Fruit fly (Drosophila melanogaster) whole organism, embryonic: ENCODE measurements around the gene PGRP-SD.

Experiments
- Atf3 ChIP-seq: fragments of 200-800 bp; sonication (Bioruptor generic); optimal IDR thresholded peaks from 3 replicates; lab custom pipeline; 2016; ENCODE audit warnings: missing biosample characterization, missing genetic modification characterization
- Awh ChIP-seq: fragments of 200-800 bp; sonication (Bioruptor generic); IDR thresholded peaks from 2 replicates; pipeline ENCODE4, ENCODE4 v1.3.6; 2022; ENCODE audit warnings: missing biosample characterization, missing genetic modification characterization
- CG12236 ChIP-seq: fragments of 200-800 bp; sonication (Bioruptor generic); optimal IDR thresholded peaks from 2 replicates; lab custom pipeline; 2016; ENCODE audit warnings: missing biosample characterization, missing genetic modification characterization
- CG12769 ChIP-seq: fragments of 200-800 bp; sonication (Bioruptor generic); optimal IDR thresholded peaks from 2 replicates; lab custom pipeline; 2019; ENCODE audit warnings: missing biosample characterization, mild to moderate bottlenecking, missing genetic modification characterization, moderate library complexity
- CG13287 ChIP-seq: fragments of 200-800 bp; sonication (Bioruptor generic); IDR thresholded peaks from 2 replicates; pipeline ENCODE4 v1.3.6; 2022; ENCODE audit warnings: missing biosample characterization, missing genetic modification characterization; ENCODE audit not compliant: partially characterized antibody
- CG13894 ChIP-seq: fragments of 200-800 bp; sonication (Bioruptor generic); optimal IDR thresholded peaks from 3 replicates; lab custom pipeline; 2018; ENCODE audit warnings: missing biosample characterization, mild to moderate bottlenecking, missing genetic modification characterization, moderate library complexity
- CG14860 ChIP-seq: fragments of 200-800 bp; sonication (Bioruptor generic); IDR thresholded peaks from 3 replicates; pipeline ENCODE4 v1.3.6; 2022; ENCODE audit warnings: missing biosample characterization, missing genetic modification characterization; ENCODE audit not compliant: partially characterized antibody
- CG15696 ChIP-seq: fragments of 200-800 bp; sonication (Bioruptor generic); optimal IDR thresholded peaks from 2 replicates; lab custom pipeline; 2019; ENCODE audit warnings: missing biosample characterization, mild to moderate bottlenecking, missing genetic modification characterization, moderate library complexity
- CG18476 ChIP-seq: fragments of 200-800 bp; sonication (Bioruptor generic); optimal IDR thresholded peaks from 2 replicates; lab custom pipeline; 2016; ENCODE audit warnings: missing biosample characterization, mild to moderate bottlenecking, missing genetic modification characterization
- CG18619 ChIP-seq: fragments of 200-800 bp; sonication (Bioruptor generic); optimal IDR thresholded peaks from 3 replicates; lab custom pipeline; 2017; ENCODE audit warnings: missing biosample characterization, mild to moderate bottlenecking, missing genetic modification characterization
- CG2199 ChIP-seq: fragments of 200-800 bp; sonication (Bioruptor generic); IDR thresholded peaks from 3 replicates; pipeline ENCODE4 v1.3.6; 2022; ENCODE audit warnings: missing biosample characterization, missing genetic modification characterization
- CG3726 ChIP-seq: fragments of 200-800 bp; sonication (Bioruptor generic); IDR thresholded peaks from 3 replicates; pipeline ENCODE4, ENCODE4 v1.3.6; 2022; ENCODE audit warnings: missing biosample characterization, missing genetic modification characterization
- CG3838 ChIP-seq: fragments of 200-800 bp; sonication (Bioruptor generic); optimal IDR thresholded peaks from 3 replicates; lab custom pipeline; 2016; ENCODE audit warnings: missing biosample characterization, missing genetic modification characterization
- CG4617 ChIP-seq: fragments of 200-800 bp; sonication (Bioruptor generic); optimal IDR thresholded peaks from 3 replicates; lab custom pipeline; 2016; ENCODE audit warnings: missing biosample characterization, missing genetic modification characterization, borderline replicate concordance
- CG5180 ChIP-seq: fragments of 200-800 bp; sonication (Bioruptor generic); optimal IDR thresholded peaks from 3 replicates; lab custom pipeline; 2017; ENCODE audit warnings: missing biosample characterization, missing genetic modification characterization, mild to moderate bottlenecking, moderate library complexity, missing genetic modification reagents
- CG7745 ChIP-seq: fragments of 200-800 bp; sonication (Bioruptor generic); optimal IDR thresholded peaks from 2 replicates; lab custom pipeline; 2018; ENCODE audit warnings: missing biosample characterization, mild to moderate bottlenecking, missing genetic modification characterization, moderate library complexity
- CG8924 ChIP-seq: fragments of 200-800 bp; optimal IDR thresholded peaks from 3 replicates; lab custom pipeline; 2019; ENCODE audit warnings: missing biosample characterization, mild to moderate bottlenecking, missing genetic modification characterization, moderate library complexity
- CG9797 ChIP-seq: fragments of 200-800 bp; sonication (Bioruptor generic); optimal IDR thresholded peaks from 3 replicates; lab custom pipeline; 2018; ENCODE audit warnings: missing biosample characterization, mild to moderate bottlenecking, missing genetic modification characterization
- CrebB ChIP-seq: fragments of 200-800 bp; sonication (Bioruptor generic); optimal IDR thresholded peaks from 3 replicates; lab custom pipeline; 2018; ENCODE audit warnings: missing biosample characterization, mild to moderate bottlenecking, missing genetic modification characterization
- Dip3 ChIP-seq: fragments of 200-800 bp; sonication (Bioruptor generic); optimal IDR thresholded peaks from 3 replicates; lab custom pipeline; 2016; ENCODE audit warnings: missing biosample characterization, missing genetic modification characterization
- Elba2 ChIP-seq: fragments of 200-800 bp; sonication (Bioruptor generic); optimal IDR thresholded peaks from 3 replicates; lab custom pipeline; 2016; ENCODE audit warnings: missing biosample characterization, missing genetic modification characterization
- HLH54F ChIP-seq: fragments of 200-800 bp; sonication (Bioruptor generic); optimal IDR thresholded peaks from 3 replicates; lab custom pipeline; 2016; ENCODE audit warnings: missing biosample characterization, missing genetic modification characterization
- MBD-R2 ChIP-seq: fragments of 200-800 bp; sonication (Bioruptor generic); IDR thresholded peaks from 2 replicates; pipeline ENCODE4 v1.3.6; 2022; ENCODE audit warnings: missing biosample characterization, missing genetic modification characterization
- Pdp1 ChIP-seq, 2 experiments: fragments of 200-800 bp; sonication (Bioruptor generic); optimal IDR thresholded peaks; 3 replicates each; lab custom pipeline; 2016; ENCODE audit warnings: missing biosample characterization in 2 of 2, missing genetic modification characterization in 2 of 2, mild to moderate bottlenecking in 1 of 2, moderate library complexity in 1 of 2
- Scr ChIP-seq: fragments of 200-800 bp; sonication (Bioruptor generic); IDR thresholded peaks from 2 replicates; pipeline ENCODE4 v1.3.6; 2022; ENCODE audit warnings: missing biosample characterization, missing genetic modification characterization; ENCODE audit not compliant: partially characterized antibody
- Stat92E ChIP-seq, 3 experiments: fragments of >200 bp in 2 of 3; fragments of 200-800 bp in 1 of 3; sonication (Bioruptor generic) in 1 of 3; optimal IDR thresholded peaks; 2 replicates each; lab custom pipeline; 2017 to 2019; ENCODE audit warnings: missing biosample characterization in 3 of 3, missing genetic modification characterization in 3 of 3, mild to moderate bottlenecking in 1 of 3, moderate library complexity in 1 of 3
- Xbp1 ChIP-seq: fragments of 200-800 bp; sonication (Bioruptor generic); optimal IDR thresholded peaks from 3 replicates; lab custom pipeline; 2016; ENCODE audit warnings: missing biosample characterization, mild to moderate bottlenecking, missing genetic modification characterization
- amos ChIP-seq: fragments of 200-800 bp; sonication (Bioruptor generic); IDR thresholded peaks from 2 replicates; pipeline ENCODE4 v1.3.6; 2022; ENCODE audit warnings: missing biosample characterization, missing genetic modification characterization; ENCODE audit not compliant: partially characterized antibody
- btn ChIP-seq: fragments of 200-800 bp; sonication (Bioruptor generic); optimal IDR thresholded peaks from 2 replicates; lab custom pipeline; 2016; ENCODE audit warnings: missing biosample characterization, missing genetic modification characterization
- chinmo ChIP-seq: fragments of 200-800 bp; sonication (Bioruptor generic); IDR thresholded peaks from 4 replicates; pipeline ENCODE4 v1.3.6; 2022; ENCODE audit warnings: missing biosample characterization, missing genetic modification characterization; ENCODE audit not compliant: partially characterized antibody
- emc ChIP-seq: fragments of 200-800 bp; sonication (Bioruptor generic); optimal IDR thresholded peaks from 2 replicates; lab custom pipeline; 2016; ENCODE audit warnings: missing biosample characterization, missing genetic modification characterization
- fd102C ChIP-seq: fragments of 200-800 bp; sonication (Bioruptor generic); optimal IDR thresholded peaks from 2 replicates; lab custom pipeline; 2018; ENCODE audit warnings: missing biosample characterization, mild to moderate bottlenecking, missing genetic modification characterization, moderate library complexity
- ham ChIP-seq: fragments of 200-800 bp; sonication (Bioruptor generic); IDR thresholded peaks from 2 replicates; pipeline ENCODE4 v1.3.6; 2022; ENCODE audit warnings: missing biosample characterization, missing genetic modification characterization
- mld ChIP-seq: fragments of 200-800 bp; sonication (Bioruptor generic); IDR thresholded peaks from 3 replicates; pipeline ENCODE4 v1.3.6; 2022; ENCODE audit warnings: missing biosample characterization, missing genetic modification characterization; ENCODE audit not compliant: partially characterized antibody
- onecut ChIP-seq: fragments of 200-800 bp; sonication (Bioruptor generic); IDR thresholded peaks from 2 replicates; pipeline ENCODE4 v1.3.6; 2022; ENCODE audit warnings: missing biosample characterization, missing genetic modification characterization
- org-1 ChIP-seq: fragments of 200-800 bp; sonication (Bioruptor generic); optimal IDR thresholded peaks from 2 replicates; lab custom pipeline; 2017; ENCODE audit warnings: missing biosample characterization, missing genetic modification characterization
- otp ChIP-seq: fragments of 200-800 bp; sonication (Bioruptor generic); IDR thresholded peaks from 3 replicates; pipeline ENCODE4, ENCODE4 v1.3.6; 2022; ENCODE audit warnings: missing biosample characterization, missing genetic modification characterization
- pan ChIP-seq, 4 experiments: fragments of >200 bp in 3 of 4; fragments of 200-800 bp in 1 of 4; sonication (Bioruptor generic) in 1 of 4; optimal IDR thresholded peaks in 3 of 4; IDR thresholded peaks in 1 of 4; 2 replicates each; pipeline versions ENCODE4 v1.3.6 to Lab custom; 2017 to 2022; ENCODE audit warnings: missing biosample characterization in 2 of 4, missing genetic modification characterization in 2 of 4, mixed read lengths in 1 of 4
- sima ChIP-seq: fragments of 200-800 bp; sonication (Bioruptor generic); optimal IDR thresholded peaks from 2 replicates; lab custom pipeline; 2016; ENCODE audit warnings: missing biosample characterization, missing genetic modification characterization
- sr ChIP-seq: fragments of 200-800 bp; sonication (Bioruptor generic); IDR thresholded peaks from 3 replicates; pipeline ENCODE4 v1.3.6; 2022; ENCODE audit warnings: missing biosample characterization, missing genetic modification characterization
- stwl ChIP-seq: fragments of 200-800 bp; sonication (Bioruptor generic); optimal IDR thresholded peaks from 3 replicates; lab custom pipeline; 2018; ENCODE audit warnings: missing biosample characterization, mild to moderate bottlenecking, missing genetic modification characterization, moderate library complexity
- tll ChIP-seq, 2 experiments: fragments of 200-800 bp in 1 of 2; fragments of >200 bp in 1 of 2; sonication (Bioruptor generic) in 1 of 2; optimal IDR thresholded peaks; 2 replicates each; lab custom pipeline; 2017 to 2019; ENCODE audit warnings: missing biosample characterization in 2 of 2, missing genetic modification characterization in 2 of 2, mild to moderate bottlenecking in 1 of 2, moderate library complexity in 1 of 2
- z ChIP-seq: fragments of 200-800 bp; sonication (Bioruptor generic); IDR thresholded peaks from 3 replicates; pipeline ENCODE4 v1.3.6; 2022; ENCODE audit warnings: missing biosample characterization, missing genetic modification characterization

PGRP-SD gene

DNA sequence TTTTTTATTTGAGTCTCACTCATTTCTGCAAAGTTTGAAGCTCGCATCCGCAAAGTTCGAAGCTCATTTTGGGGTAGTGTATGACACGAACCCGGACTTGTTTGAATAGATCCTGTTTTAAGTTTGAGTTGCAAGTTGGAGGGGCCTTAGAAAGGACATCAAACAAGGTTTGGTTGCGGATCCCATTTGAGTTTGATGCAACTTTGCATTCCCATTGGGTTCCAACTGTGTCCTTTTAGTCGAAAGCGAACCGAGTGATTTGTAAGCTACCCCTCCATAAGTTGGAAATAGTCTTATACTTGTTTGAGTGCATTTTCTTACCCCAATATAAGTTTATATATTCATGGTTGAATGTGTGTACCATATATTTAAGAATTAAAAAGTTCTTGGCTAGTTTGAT is 7.4 kb upstream of the PGRP-SD start:
- TF ChIP-seq Elba2 (GFP tag; lab: Kevin White, UChicago) (peak; percentile 77), CG5180 (GFP tag; lab: Kevin White, UChicago) (peak; percentile 97), z (peak; percentile 90), sr (GFP tag; lab: Robert Waterston, UW) (no peak), CG8924 (tag; lab: Kevin White, UChicago) (no peak), pan (optimal IDR thresholded peaks at IDR 0.05; lab: Kevin White, UChicago) (no peak), pan (GFP tag; optimal IDR thresholded peaks at IDR 0.05 in 1 of 2, IDR thresholded peaks at IDR 0.05 in 1 of 2) (no peak), sima (GFP tag; lab: Kevin White, UChicago) (no peak)

DNA sequence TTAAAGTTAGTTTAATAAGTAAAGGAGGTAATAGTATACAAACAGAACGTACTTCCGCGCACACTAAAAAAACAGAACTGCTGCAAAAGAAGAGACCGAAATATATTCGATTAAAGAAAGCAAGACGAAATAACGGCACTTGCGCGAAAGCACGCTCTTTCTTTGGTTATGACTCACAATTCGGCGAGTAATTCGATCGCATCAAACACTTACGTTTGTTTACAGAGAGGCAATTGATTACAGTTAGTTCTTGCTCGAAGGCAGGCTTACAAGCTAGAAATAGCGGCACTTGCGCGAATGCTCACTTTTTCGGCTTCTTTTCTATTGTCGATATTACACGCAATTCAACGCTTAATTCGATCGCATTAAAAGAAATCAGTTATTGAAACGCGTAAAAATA is 732 bp upstream of the PGRP-SD start, which contains the start of gene CG32373:
Gene CG32373 (plus strand): TSS at position 301 of the 400 bp plus-strand sequence.
- no peak for TF ChIP-seq Awh (GFP tag; lab: Robert Waterston, UW)
- no peak for TF ChIP-seq Pdp1 (GFP tag; optimal IDR thresholded peaks at IDR 0.05; lab: Kevin White, UChicago)
- 0 out of 3 replicates have a peak, but pooled peaks have one; percentile 34 for TF ChIP-seq CG2199
- TF ChIP-seq Dip3, result no peak
- no peak for TF ChIP-seq CG18619 (GFP tag; lab: Kevin White, UChicago)

DNA sequence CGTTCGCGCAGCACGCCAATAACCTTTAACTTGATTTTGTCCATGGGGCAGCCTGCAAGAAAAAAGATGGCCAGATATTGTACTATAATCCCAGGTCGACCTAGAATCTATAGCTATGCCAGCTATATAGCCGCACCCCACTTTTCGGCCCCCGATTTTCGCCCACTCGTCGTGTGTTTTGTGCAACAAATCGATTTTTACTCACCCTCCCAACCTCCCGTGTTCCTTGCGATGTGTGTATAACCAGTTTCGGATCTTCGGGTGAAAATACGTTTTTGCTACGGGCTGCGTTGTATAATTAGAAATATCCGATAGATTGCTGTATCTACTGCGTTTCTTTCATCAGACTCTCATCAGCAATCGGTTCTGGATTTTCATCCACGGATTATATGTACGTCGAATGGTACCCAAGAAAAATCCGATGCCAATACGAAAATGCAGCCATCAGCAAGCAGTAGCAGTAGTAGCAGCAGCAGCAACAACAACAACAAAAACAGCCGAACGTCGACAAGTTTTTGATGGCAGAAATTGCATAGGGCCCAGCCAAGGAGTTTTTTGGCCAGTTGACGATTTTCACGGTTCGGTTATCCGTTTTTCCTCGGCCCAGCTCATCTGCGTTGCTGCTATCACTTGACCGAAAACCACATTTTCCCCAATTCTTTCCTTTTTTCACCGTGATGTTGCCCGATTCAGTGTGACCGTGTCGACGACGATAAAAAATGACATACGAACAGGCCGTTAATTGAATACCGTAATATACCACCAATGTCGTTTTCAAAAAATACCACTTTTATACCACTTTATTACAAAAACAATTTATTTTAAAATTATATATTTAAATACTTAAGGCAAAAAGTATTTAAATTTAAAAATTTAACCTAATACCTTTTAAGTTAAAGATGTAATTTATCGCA is 3.3 kb downstream of the PGRP-SD start, which contains the start of gene CG7492:
Gene CG7492 (minus strand): TSS at position 705 of the 914 bp plus-strand sequence.
- no peak for TF ChIP-seq CG7745
- TF ChIP-seq amos, result no peak
- TF ChIP-seq CG15696, result no peak
- peak; percentile 70 for TF ChIP-seq stwl (tag; lab: Kevin White, UChicago)
- no peak for TF ChIP-seq Xbp1 (GFP tag; lab: Kevin White, UChicago)
- TF ChIP-seq tll (GFP tag; optimal IDR thresholded peaks at IDR 0.05; lab: Kevin White, UChicago), result no peak
- TF ChIP-seq Atf3, result no peak
- TF ChIP-seq CrebB (tag; lab: Kevin White, UChicago), result no peak
- TF ChIP-seq CG12236 (GFP tag; lab: Kevin White, UChicago), result no peak
- no peak for TF ChIP-seq HLH54F (GFP tag; lab: Kevin White, UChicago)
- no peak for TF ChIP-seq fd102C (GFP tag; lab: Kevin White, UChicago)
- no peak for TF ChIP-seq CG3726 (GFP tag; lab: Robert Waterston, UW)
- TF ChIP-seq CG13287, result peak; percentile 40; the same call in 1 of the 2 replicates
- TF ChIP-seq btn (GFP tag; lab: Kevin White, UChicago), result no peak
- no peak for TF ChIP-seq otp (GFP tag; lab: Robert Waterston, UW)
- TF ChIP-seq ham (GFP tag; lab: Robert Waterston, UW), result no peak
- peak; percentile 94 for TF ChIP-seq Elba2 (GFP tag; lab: Kevin White, UChicago)
- TF ChIP-seq mld (GFP tag; lab: Robert Waterston, UW), result no peak
- TF ChIP-seq emc, result no peak
- peak; percentile 38 for TF ChIP-seq MBD-R2 (GFP tag; lab: Robert Waterston, UW)
- peak; percentile 92 for TF ChIP-seq CG4617 (GFP tag; lab: Kevin White, UChicago)
- no peak for TF ChIP-seq CG18476
- TF ChIP-seq CG12769 (tag; lab: Kevin White, UChicago), result no peak
- no peak for TF ChIP-seq CG13894
- TF ChIP-seq chinmo (GFP tag; lab: Robert Waterston, UW), result 0 out of 4 replicates have a peak, but pooled peaks have one; percentile 71
- peak; percentile 58 for TF ChIP-seq CG9797 (GFP tag; lab: Kevin White, UChicago)
- TF ChIP-seq CG14860 (GFP tag; lab: Robert Waterston, UW), result no peak
- TF ChIP-seq CG3838 (GFP tag; lab: Kevin White, UChicago), result no peak
- peak; percentile 10; the same call in 1 of the 2 replicates for TF ChIP-seq Scr
- no peak for TF ChIP-seq Stat92E (GFP tag; optimal IDR thresholded peaks at IDR 0.05; lab: Kevin White, UChicago)
- TF ChIP-seq onecut (GFP tag; lab: Robert Waterston, UW), result peak; percentile 91
- no peak for TF ChIP-seq org-1 (GFP tag; lab: Kevin White, UChicago)
